Worm (Caenorhabditis elegans) whole organism, L1 larva: ENCODE measurements around the gene T03E6.9.

Experiments
- C16A3.4 ChIP-seq: fragments of 150-350 bp; optimal IDR thresholded peaks from 2 replicates; lab custom pipeline; 2014; ENCODE audit warnings: missing biosample characterization, missing genetic modification characterization
- C34B4.2 ChIP-seq: sonication (generic microtip); optimal IDR thresholded peaks from 2 replicates; lab custom pipeline; 2017; ENCODE audit warnings: mild to moderate bottlenecking, missing genetic modification characterization, missing compliant biosample characterization
- ama-1 ChIP-seq: fragments of 150-350 bp; optimal IDR thresholded peaks from 2 replicates; lab custom pipeline; 2014
- ceh-82 ChIP-seq, 3 experiments: fragments of 150-350 bp in 1 of 3; sonication (generic microtip) in 2 of 3; optimal IDR thresholded peaks; 2 replicates each; lab custom pipeline; 2014 to 2017; ENCODE audit warnings: missing biosample characterization in 3 of 3, missing genetic modification characterization in 3 of 3
- ces-1 ChIP-seq: fragments of 150-350 bp; optimal IDR thresholded peaks from 2 replicates; lab custom pipeline; 2014; ENCODE audit warnings: missing biosample characterization, missing genetic modification reagents, missing genetic modification characterization
- dpl-1 ChIP-seq, 3 experiments: fragments of 150-350 bp in 2 of 3; sonication (generic microtip) in 1 of 3; optimal IDR thresholded peaks; 2 replicates each; lab custom pipeline; 2014 to 2017; ENCODE audit warnings: missing biosample characterization in 3 of 3, missing genetic modification characterization in 3 of 3, missing genetic modification reagents in 3 of 3
- dsc-1 ChIP-seq: sonication (generic microtip); optimal IDR thresholded peaks from 2 replicates; lab custom pipeline; 2016; ENCODE audit warnings: mild to moderate bottlenecking, missing genetic modification characterization, missing compliant biosample characterization
- efl-1 ChIP-seq, 4 experiments: fragments of 150-350 bp; optimal IDR thresholded peaks in 3 of 4; peaks in 1 of 4; 1 replicate in 1 of 4; 2 replicates in 3 of 4; lab custom pipeline; 2014; ENCODE audit warnings: missing biosample characterization in 2 of 4, missing genetic modification characterization in 2 of 4, missing genetic modification reagents in 2 of 4
- elt-2 ChIP-seq: sonication (generic microtip); optimal IDR thresholded peaks from 2 replicates; lab custom pipeline; 2016; ENCODE audit warnings: missing genetic modification characterization, mild to moderate bottlenecking, inconsistent platforms, missing compliant biosample characterization, missing genetic modification reagents
- elt-3 ChIP-seq, 6 experiments: fragments of 150-350 bp in 1 of 6; sonication (generic microtip); optimal IDR thresholded peaks; 2 replicates each; lab custom pipeline; 2017 to 2018; ENCODE audit warnings: missing biosample characterization in 6 of 6, missing genetic modification characterization in 6 of 6, inconsistent platforms in 1 of 6
- fkh-10 ChIP-seq: sonication (generic microtip); optimal IDR thresholded peaks from 2 replicates; lab custom pipeline; 2017; ENCODE audit warnings: missing biosample characterization, missing genetic modification reagents, missing genetic modification characterization
- fkh-8 ChIP-seq: sonication (generic microtip); optimal IDR thresholded peaks from 2 replicates; lab custom pipeline; 2016; ENCODE audit warnings: mild to moderate bottlenecking, missing genetic modification characterization, missing compliant biosample characterization
- fos-1 ChIP-seq: fragments of 150-350 bp; optimal IDR thresholded peaks from 2 replicates; lab custom pipeline; 2014; ENCODE audit warnings: missing biosample characterization, missing genetic modification characterization
- hlh-17 ChIP-seq: fragments of 200-800 bp; sonication (Bioruptor generic); optimal IDR thresholded peaks from 2 replicates; lab custom pipeline; 2018; ENCODE audit warnings: missing genetic modification characterization, mild to moderate bottlenecking, missing compliant biosample characterization, moderate library complexity, borderline replicate concordance
- hpl-2 ChIP-seq: fragments of 150-350 bp; optimal IDR thresholded peaks from 2 replicates; lab custom pipeline; 2014; ENCODE audit warnings: missing biosample characterization, missing genetic modification reagents, missing genetic modification characterization
- irx-1 ChIP-seq: sonication (generic microtip); optimal IDR thresholded peaks from 2 replicates; lab custom pipeline; 2016; ENCODE audit warnings: missing genetic modification characterization, missing compliant biosample characterization
- jun-1 ChIP-seq: fragments of 150-350 bp; optimal IDR thresholded peaks from 2 replicates; lab custom pipeline; 2014; ENCODE audit warnings: missing biosample characterization, missing genetic modification reagents, missing genetic modification characterization
- lin-13 ChIP-seq: fragments of 150-350 bp; optimal IDR thresholded peaks from 2 replicates; lab custom pipeline; 2014; ENCODE audit warnings: missing biosample characterization, missing genetic modification reagents, missing genetic modification characterization
- lin-14 ChIP-seq: fragments of 200-800 bp; sonication (Bioruptor generic); optimal IDR thresholded peaks from 2 replicates; lab custom pipeline; 2018; ENCODE audit warnings: mild to moderate bottlenecking, missing genetic modification characterization, moderate library complexity, missing compliant biosample characterization
- lin-35 ChIP-seq, 2 experiments: fragments of 150-350 bp; optimal IDR thresholded peaks; 2 replicates each; lab custom pipeline; 2014; ENCODE audit warnings: missing biosample characterization in 2 of 2, missing genetic modification characterization in 2 of 2, missing genetic modification reagents in 2 of 2
- lin-39 ChIP-seq: fragments of 150-350 bp; optimal IDR thresholded peaks from 2 replicates; lab custom pipeline; 2014; ENCODE audit warnings: missing biosample characterization, missing genetic modification reagents, missing genetic modification characterization
- lsy-2 ChIP-seq, 2 experiments: fragments of 150-350 bp; optimal IDR thresholded peaks; 2 replicates each; lab custom pipeline; 2014; ENCODE audit warnings: missing biosample characterization in 2 of 2, missing genetic modification characterization in 2 of 2
- mdl-1 ChIP-seq, 2 experiments: fragments of 150-350 bp; optimal IDR thresholded peaks; 2 replicates each; lab custom pipeline; 2014 to 2017; ENCODE audit warnings: missing biosample characterization in 2 of 2, missing genetic modification characterization in 2 of 2, inconsistent platforms in 1 of 2
- nhr-19 ChIP-seq: fragments of 200-800 bp; sonication (Bioruptor generic); conservative IDR thresholded peaks from 2 replicates; pipeline ENCODE4 v1.3.6; 2022; ENCODE audit warnings: missing genetic modification characterization, missing compliant biosample characterization
- nhr-20 ChIP-seq: sonication (generic microtip); optimal IDR thresholded peaks from 2 replicates; lab custom pipeline; 2016; ENCODE audit warnings: mild to moderate bottlenecking, missing genetic modification characterization, missing compliant biosample characterization
- nhr-47 ChIP-seq: sonication (generic microtip); optimal IDR thresholded peaks from 2 replicates; lab custom pipeline; 2016; ENCODE audit warnings: mild to moderate bottlenecking, missing genetic modification characterization, moderate library complexity, missing compliant biosample characterization
- nhr-71 ChIP-seq: sonication (generic microtip); optimal IDR thresholded peaks from 2 replicates; lab custom pipeline; 2016; ENCODE audit warnings: mild to moderate bottlenecking, missing genetic modification characterization, moderate library complexity, missing compliant biosample characterization
- nhr-76 ChIP-seq: sonication (generic microtip); optimal IDR thresholded peaks from 2 replicates; lab custom pipeline; 2017; ENCODE audit warnings: missing biosample characterization, missing genetic modification characterization
- nhr-77 ChIP-seq: fragments of 150-350 bp; optimal IDR thresholded peaks from 2 replicates; lab custom pipeline; 2014; ENCODE audit warnings: missing biosample characterization, missing genetic modification characterization
- nhr-85 ChIP-seq: sonication (generic microtip); peaks from one replicate; lab custom pipeline; 2016; ENCODE audit warnings: missing genetic modification characterization, inconsistent platforms, missing compliant biosample characterization
- nhr-90 ChIP-seq: sonication (generic microtip); optimal IDR thresholded peaks from 2 replicates; lab custom pipeline; 2016; ENCODE audit warnings: mild to moderate bottlenecking, missing genetic modification characterization, missing compliant biosample characterization; ENCODE audit not compliant: poor library complexity
- pag-3 ChIP-seq: sonication (generic microtip); optimal IDR thresholded peaks from 2 replicates; lab custom pipeline; 2017; ENCODE audit warnings: missing genetic modification characterization, mild to moderate bottlenecking, missing compliant biosample characterization, antibody characterized with exemption, borderline replicate concordance; ENCODE audit not compliant: insufficient read depth
- pax-3 ChIP-seq: fragments of 200-800 bp; sonication (Bioruptor generic); optimal IDR thresholded peaks from 2 replicates; lab custom pipeline; 2018; ENCODE audit warnings: mild to moderate bottlenecking, missing genetic modification characterization, moderate library complexity, missing compliant biosample characterization
- pqm-1 ChIP-seq: sonication (generic microtip); optimal IDR thresholded peaks from 3 replicates; lab custom pipeline; 2017; ENCODE audit warnings: missing biosample characterization, missing genetic modification characterization
- rnt-1 ChIP-seq: sonication (generic microtip); optimal IDR thresholded peaks from 2 replicates; lab custom pipeline; 2016; ENCODE audit warnings: mild to moderate bottlenecking, missing genetic modification characterization, moderate library complexity, missing compliant biosample characterization
- skn-1 ChIP-seq: fragments of 150-350 bp; optimal IDR thresholded peaks from 2 replicates; lab custom pipeline; 2014; ENCODE audit warnings: missing biosample characterization, missing genetic modification characterization
- snpc-4 ChIP-seq: fragments of 150-350 bp; optimal IDR thresholded peaks from 2 replicates; lab custom pipeline; 2014; ENCODE audit warnings: missing biosample characterization, missing genetic modification characterization
- snu-23 ChIP-seq: sonication (generic microtip); optimal IDR thresholded peaks from 2 replicates; lab custom pipeline; 2016; ENCODE audit warnings: missing genetic modification characterization, missing compliant biosample characterization
- sup-37 ChIP-seq: fragments of 200-800 bp; sonication (Bioruptor generic); optimal IDR thresholded peaks from 2 replicates; lab custom pipeline; 2018; ENCODE audit warnings: mild to moderate bottlenecking, missing genetic modification characterization, missing compliant biosample characterization
- swsn-7 ChIP-seq: sonication (generic microtip); optimal IDR thresholded peaks from 2 replicates; lab custom pipeline; 2016; ENCODE audit warnings: missing genetic modification characterization, missing compliant biosample characterization
- tbx-2 ChIP-seq: sonication (generic microtip); optimal IDR thresholded peaks from 2 replicates; lab custom pipeline; 2016; ENCODE audit warnings: missing genetic modification characterization, missing compliant biosample characterization
- unc-130 ChIP-seq: fragments of 150-350 bp; optimal IDR thresholded peaks from 2 replicates; lab custom pipeline; 2017; ENCODE audit warnings: missing biosample characterization, missing genetic modification characterization, inconsistent platforms
- unc-98 ChIP-seq: fragments of 200-800 bp; sonication (Bioruptor generic); IDR thresholded peaks from 2 replicates; pipeline ENCODE4 v1.3.6; 2022; ENCODE audit warnings: missing genetic modification characterization, missing compliant biosample characterization
- xbp-1 ChIP-seq: sonication (generic microtip); optimal IDR thresholded peaks from 2 replicates; lab custom pipeline; 2016; ENCODE audit warnings: missing genetic modification characterization, missing compliant biosample characterization
- zip-4 ChIP-seq: fragments of 200-800 bp; sonication (Bioruptor generic); optimal IDR thresholded peaks from 2 replicates; lab custom pipeline; 2018; ENCODE audit warnings: mild to moderate bottlenecking, missing genetic modification characterization, moderate library complexity, missing compliant biosample characterization
- ztf-4 ChIP-seq: fragments of 150-350 bp; optimal IDR thresholded peaks from 2 replicates; lab custom pipeline; 2014; ENCODE audit warnings: missing biosample characterization, missing genetic modification characterization

Gene T03E6.9

DNA sequence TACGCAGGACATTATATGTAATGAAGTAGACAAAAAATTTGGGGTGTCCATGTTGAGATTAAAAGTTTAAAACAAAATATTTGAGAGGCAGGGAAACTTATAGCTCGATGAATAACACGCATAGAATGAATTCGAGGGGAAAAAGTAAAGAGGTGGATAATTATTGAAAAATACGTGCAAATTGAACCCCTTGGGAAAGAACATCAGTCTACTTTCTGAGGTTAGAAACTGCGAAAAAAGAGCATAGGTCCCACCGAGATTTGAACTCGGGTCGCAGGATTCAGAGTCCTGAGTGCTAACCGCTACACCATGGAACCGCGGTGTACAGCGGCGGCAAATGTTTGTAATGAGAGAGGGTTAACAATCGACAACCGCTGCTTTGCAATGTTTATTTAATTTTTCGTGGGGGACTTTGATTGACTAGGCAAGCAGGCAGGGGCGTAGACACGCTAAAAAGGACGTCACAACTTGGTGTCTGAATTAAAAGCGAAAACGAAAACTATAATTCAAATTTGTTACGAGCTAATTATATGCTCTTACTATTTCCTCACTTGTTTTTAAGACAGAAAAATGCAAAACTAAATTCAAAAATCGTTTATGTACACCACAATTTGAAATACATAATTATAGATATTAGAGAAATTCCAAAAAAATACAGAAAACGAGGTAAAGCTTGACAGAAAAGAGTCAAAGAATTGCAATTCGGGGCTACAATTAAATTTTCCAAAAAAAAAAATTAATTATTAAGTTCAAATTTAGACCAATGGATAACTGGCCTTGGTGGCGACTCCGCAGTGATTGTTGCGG is 8.3 kb downstream of the T03E6.9 start, which contains the start of gene srh-269:
TSS of gene srh-269 (minus strand) at position 51 of the 807 bp plus-strand sequence.
- TF ChIP-seq lin-13 (GFP tag; lab: Kevin White, UChicago) (peak; percentile 28), nhr-76 (no peak), elt-2 (peak; percentile 65), snpc-4 (tag; lab: Kevin White, UChicago) (peak; percentile 61), lsy-2 (tag; optimal IDR thresholded peaks at IDR 0.05; lab: Kevin White, UChicago) (peak; percentile 24 to 55), pag-3 (tag; lab: Kevin White, UChicago) (no peak), snu-23 (GFP tag; lab: Kevin White, UChicago) (peak; percentile 77), nhr-90 (tag; lab: Kevin White, UChicago) (peak; percentile 62), jun-1 (tag; lab: Kevin White, UChicago) (peak; percentile 51), lin-39 (no peak), dpl-1 (GFP tag; optimal IDR thresholded peaks at IDR 0.05; lab: Kevin White, UChicago) (peak in 2 of 3 experiments; percentile 38 to 39), C34B4.2 (tag; lab: Kevin White, UChicago) (no peak), sup-37 (GFP tag; lab: Kevin White, UChicago) (peak; percentile 28), fkh-8 (tag; lab: Kevin White, UChicago) (no peak), ztf-4 (tag; lab: Kevin White, UChicago) (peak; percentile 75), nhr-77 (peak; percentile 48), nhr-20 (peak; percentile 65), C16A3.4 (tag; lab: Kevin White, UChicago) (peak; percentile 56), nhr-19 (GFP tag; lab: Robert Waterston, UW) (peak; percentile 79), pqm-1 (tag; lab: Kevin White, UChicago) (no peak), rnt-1 (tag; lab: Kevin White, UChicago) (peak; percentile 86), mdl-1 (tag; optimal IDR thresholded peaks at IDR 0.05; lab: Kevin White, UChicago) (peak in 1 of 2 experiments; percentile 20), elt-3 (tag; optimal IDR thresholded peaks at IDR 0.05; lab: Kevin White, UChicago) (peak in 1 of 6 experiments; percentile 6), pax-3 (peak; percentile 35), irx-1 (tag; lab: Kevin White, UChicago) (peak; percentile 12), lin-14 (GFP tag; lab: Kevin White, UChicago) (peak; percentile 45), zip-4 (GFP tag; lab: Kevin White, UChicago) (no peak), hpl-2 (GFP tag; lab: Kevin White, UChicago) (no peak), hlh-17 (no peak), efl-1 (optimal IDR thresholded peaks at IDR 0.05; lab: Kevin White, UChicago) (peak; percentile 28 to 55), efl-1 (GFP tag; optimal IDR thresholded peaks at IDR 0.05 in 1 of 2; lab: Kevin White, UChicago) (peak; percentile 8 to 92), fos-1 (peak; percentile 13), lin-35 (GFP tag; optimal IDR thresholded peaks at IDR 0.05; lab: Kevin White, UChicago) (peak; percentile 12 to 71), unc-98 (GFP tag; lab: Robert Waterston, UW) (no peak), ama-1 (lab: Kevin White, UChicago) (peak; percentile 87), dsc-1 (peak; percentile 69), nhr-85 (tag; lab: Kevin White, UChicago) (peak; percentile 27), unc-130 (tag; lab: Kevin White, UChicago) (peak; percentile 62), ces-1 (no peak), nhr-47 (tag; lab: Kevin White, UChicago) (peak; percentile 69), swsn-7 (tag; lab: Kevin White, UChicago) (peak; percentile 50), tbx-2 (tag; lab: Kevin White, UChicago) (peak; percentile 54), ceh-82 (tag; optimal IDR thresholded peaks at IDR 0.05; lab: Kevin White, UChicago) (peak in 1 of 3 experiments; percentile 33), skn-1 (tag; lab: Kevin White, UChicago) (peak; percentile 11), fkh-10 (GFP tag; lab: Kevin White, UChicago) (no peak), xbp-1 (tag; lab: Kevin White, UChicago) (peak; percentile 31), nhr-71 (tag; lab: Kevin White, UChicago) (peak; percentile 74)
